Worm (Caenorhabditis elegans) whole organism, L4 larva: ENCODE measurements around the gene osm-11.

Source experiments
- F49E8.2 ChIP-seq: sonication (generic microtip); optimal IDR thresholded peaks from 2 replicates; lab custom pipeline; 2016; ENCODE audit warnings: missing compliant biosample characterization, mild to moderate bottlenecking, missing genetic modification characterization, borderline replicate concordance
- Y105C5A.15 ChIP-seq: fragments of 200-800 bp; sonication (Bioruptor generic); IDR thresholded peaks from 2 replicates; pipeline ENCODE4 v1.3.6; 2022; ENCODE audit warnings: missing genetic modification characterization, missing compliant biosample characterization
- aly-2 ChIP-seq: sonication (generic microtip); optimal IDR thresholded peaks from 2 replicates; lab custom pipeline; 2018; ENCODE audit warnings: missing biosample characterization, missing genetic modification characterization
- ceh-32 ChIP-seq: sonication (generic microtip); optimal IDR thresholded peaks from 2 replicates; lab custom pipeline; 2016; ENCODE audit warnings: mild to moderate bottlenecking, missing genetic modification characterization, missing compliant biosample characterization; ENCODE audit not compliant: poor library complexity
- cey-2 ChIP-seq: sonication (generic microtip); optimal IDR thresholded peaks from 3 replicates; lab custom pipeline; 2017; ENCODE audit warnings: missing genetic modification characterization, mild to moderate bottlenecking, missing compliant biosample characterization, antibody characterized with exemption, borderline replicate concordance; ENCODE audit not compliant: insufficient read depth
- dmd-9 ChIP-seq: fragments of 200-800 bp; sonication (Bioruptor generic); IDR thresholded peaks from 2 replicates; pipeline ENCODE4 v1.3.6; 2022; ENCODE audit warnings: missing genetic modification reagents, missing genetic modification characterization, missing compliant biosample characterization
- fos-1 ChIP-seq: fragments of 150-350 bp; optimal IDR thresholded peaks from 2 replicates; lab custom pipeline; 2014; ENCODE audit warnings: missing biosample characterization, missing genetic modification characterization
- hlh-11 ChIP-seq: fragments of 200-800 bp; sonication (Bioruptor generic); optimal IDR thresholded peaks from 2 replicates; lab custom pipeline; 2018; ENCODE audit warnings: mild to moderate bottlenecking, missing genetic modification characterization, missing compliant biosample characterization
- hlh-30 ChIP-seq: sonication (generic microtip); optimal IDR thresholded peaks from 2 replicates; lab custom pipeline; 2017; ENCODE audit warnings: antibody characterized with exemption, mild to moderate bottlenecking, missing genetic modification characterization, missing compliant biosample characterization; ENCODE audit not compliant: insufficient read depth
- lin-29 ChIP-seq: fragments of 200-800 bp; sonication (Bioruptor generic); IDR thresholded peaks from 2 replicates; pipeline ENCODE4 v1.3.6; 2022; ENCODE audit warnings: missing genetic modification reagents, missing genetic modification characterization, missing compliant biosample characterization
- mep-1 ChIP-seq: fragments of 150-350 bp; sonication (generic microtip); optimal IDR thresholded peaks from 3 replicates; lab custom pipeline; 2014; ENCODE audit warnings: missing biosample characterization, missing genetic modification characterization
- nhr-76 ChIP-seq: fragments of 150-350 bp; optimal IDR thresholded peaks from 2 replicates; lab custom pipeline; 2014; ENCODE audit warnings: missing biosample characterization, missing genetic modification characterization
- pha-4 ChIP-seq, 2 experiments: fragments of 150-350 bp in 1 of 2; fragments of 200-800 bp in 1 of 2; sonication (Bioruptor generic) in 1 of 2; IDR thresholded peaks in 1 of 2; optimal IDR thresholded peaks in 1 of 2; 2 replicates each; pipeline versions ENCODE4 v1.3.6 to Lab custom; 2014 to 2022; ENCODE audit warnings: missing genetic modification characterization in 2 of 2, missing genetic modification reagents in 2 of 2, missing biosample characterization in 1 of 2, missing compliant biosample characterization in 1 of 2
- zfp-2 ChIP-seq: sonication (generic microtip); optimal IDR thresholded peaks from 2 replicates; lab custom pipeline; 2016; ENCODE audit warnings: mild to moderate bottlenecking, missing genetic modification characterization, missing compliant biosample characterization

ce11 chrX:17373955-17374354, 47.4 kb downstream of the osm-11 start:
- TF ChIP-seq F49E8.2 (tag; lab: Kevin White, UChicago) (no peak), zfp-2 (tag; lab: Kevin White, UChicago) (no peak), nhr-76 (no peak), lin-29 (GFP tag; lab: Robert Waterston, UW) (no peak), cey-2 (tag; lab: Kevin White, UChicago) (no peak), hlh-30 (tag; lab: Kevin White, UChicago) (no peak), mep-1 (no peak), hlh-11 (tag; lab: Kevin White, UChicago) (no peak), pha-4 (GFP tag; IDR thresholded peaks at IDR 0.05; lab: Robert Waterston, UW) (no peak), pha-4 (tag; optimal IDR thresholded peaks at IDR 0.05; lab: Kevin White, UChicago) (no peak), aly-2 (tag; lab: Kevin White, UChicago) (no peak), fos-1 (tag; lab: Kevin White, UChicago) (no peak), Y105C5A.15 (GFP tag; lab: Robert Waterston, UW) (no peak), ceh-32 (tag; lab: Kevin White, UChicago) (no peak), dmd-9 (no peak)
